ENCODE assay signal across 1 fruit fly cellular context in genomic region chr3L:11785291-11785690, dm6.
TF ChIP-seq lines count a peak whose summit lies in the region.

No protein-coding gene starts in this region.

TF ChIP-seq in whole organism, embryonic, 481 proteins besides CTCF, POLR2A, EP300 and RAD21 (continued from another document and continues in another):
- no peak for TF ChIP-seq yki (optimal IDR thresholded peaks at IDR 0.05; lab: Kevin White, UChicago)
- TF ChIP-seq z (GFP tag; IDR thresholded peaks at IDR 0.05; lab: Robert Waterston, UW), result no peak
- TF ChIP-seq NC2α (GFP tag; optimal IDR thresholded peaks at IDR 0.05; lab: Kevin White, UChicago), result no peak
- TF ChIP-seq D19A (tag; optimal IDR thresholded peaks at IDR 0.05; lab: Kevin White, UChicago), result no peak
- peak; percentile 61 for TF ChIP-seq al (GFP tag; IDR thresholded peaks at IDR 0.05; lab: Robert Waterston, UW)
- TF ChIP-seq CG10267 (tag; optimal IDR thresholded peaks at IDR 0.05; lab: Kevin White, UChicago), result no peak
- peak; percentile 48 for TF ChIP-seq fd3F (GFP tag; optimal IDR thresholded peaks at IDR 0.05; lab: Kevin White, UChicago)
- TF ChIP-seq Doc3 (GFP tag; IDR thresholded peaks at IDR 0.05; lab: Robert Waterston, UW; ENCODE audit: partially characterized antibody), result no peak
- TF ChIP-seq CG14667 (GFP tag; IDR thresholded peaks at IDR 0.05; lab: Robert Waterston, UW), result no peak
- TF ChIP-seq CG8359 (GFP tag; optimal IDR thresholded peaks at IDR 0.05; lab: Kevin White, UChicago; ENCODE audit: borderline replicate concordance), result no peak
- no peak for TF ChIP-seq fd102C (GFP tag; optimal IDR thresholded peaks at IDR 0.05; lab: Kevin White, UChicago)
- TF ChIP-seq CG12071 (GFP tag; optimal IDR thresholded peaks at IDR 0.05; lab: Kevin White, UChicago), result no peak
- no peak for TF ChIP-seq CG5180 (GFP tag; optimal IDR thresholded peaks at IDR 0.05; lab: Kevin White, UChicago)
- peak; percentile 71 for TF ChIP-seq Med (GFP tag; lab: Kevin White, UChicago)
- TF ChIP-seq Opbp (GFP tag; IDR thresholded peaks at IDR 0.05; lab: Robert Waterston, UW; ENCODE audit: partially characterized antibody), result no peak
- peak; percentile 34; the same call in 1 of the 2 replicates for TF ChIP-seq stc (GFP tag; IDR thresholded peaks at IDR 0.05; lab: Robert Waterston, UW)
- no peak for TF ChIP-seq Dek (tag; optimal IDR thresholded peaks at IDR 0.05; lab: Kevin White, UChicago)
- peak; percentile 23 for TF ChIP-seq CG12155 (GFP tag; optimal IDR thresholded peaks at IDR 0.05; lab: Kevin White, UChicago)
- TF ChIP-seq HLH4C (GFP tag; IDR thresholded peaks at IDR 0.05; lab: Robert Waterston, UW; ENCODE audit: partially characterized antibody), result no peak
- TF ChIP-seq gcm2 (GFP tag; optimal IDR thresholded peaks at IDR 0.05; lab: Kevin White, UChicago), result no peak
- peak; percentile 60; the same call in 1 of the 2 replicates for TF ChIP-seq lmd (GFP tag; IDR thresholded peaks at IDR 0.05; lab: Robert Waterston, UW)
- TF ChIP-seq NC2β (GFP tag; optimal IDR thresholded peaks at IDR 0.05; lab: Kevin White, UChicago), result no peak
- peak; percentile 43 for TF ChIP-seq cwo (GFP tag; optimal IDR thresholded peaks at IDR 0.05; lab: Kevin White, UChicago)
- TF ChIP-seq CG4424 (GFP tag; optimal IDR thresholded peaks at IDR 0.05; lab: Kevin White, UChicago), result peak; percentile 1
- TF ChIP-seq Drgx (GFP tag; IDR thresholded peaks at IDR 0.05; lab: Robert Waterston, UW), result peak; percentile 82
- no peak for TF ChIP-seq CG7357 (GFP tag; IDR thresholded peaks at IDR 0.05; lab: Robert Waterston, UW)
- no peak for TF ChIP-seq Hr78 (GFP tag; optimal IDR thresholded peaks at IDR 0.05; lab: Kevin White, UChicago)
- no peak for TF ChIP-seq Hmr (GFP tag; optimal IDR thresholded peaks at IDR 0.05; lab: Kevin White, UChicago)
- no peak for TF ChIP-seq sd (tag; optimal IDR thresholded peaks at IDR 0.05; lab: Kevin White, UChicago)
- TF ChIP-seq CG8388 (GFP tag; optimal IDR thresholded peaks at IDR 0.05; lab: Kevin White, UChicago), result no peak
- TF ChIP-seq HmgZ (tag; optimal IDR thresholded peaks at IDR 0.05; lab: Kevin White, UChicago), result peak; percentile 33
- no peak for TF ChIP-seq vfl (GFP tag; optimal IDR thresholded peaks at IDR 0.05; lab: Kevin White, UChicago)
- no peak for TF ChIP-seq Six4 (GFP tag; optimal IDR thresholded peaks at IDR 0.05; lab: Kevin White, UChicago)
- no peak for TF ChIP-seq Antp (GFP tag; optimal IDR thresholded peaks at IDR 0.05; lab: Kevin White, UChicago)
- TF ChIP-seq Sox102F (GFP tag; optimal IDR thresholded peaks at IDR 0.05; lab: Kevin White, UChicago), result peak; percentile 74
- no peak for TF ChIP-seq CG4360 (GFP tag; IDR thresholded peaks at IDR 0.05; lab: Robert Waterston, UW)
- TF ChIP-seq onecut (GFP tag; IDR thresholded peaks at IDR 0.05; lab: Robert Waterston, UW), result no peak
- peak; percentile 26 for TF ChIP-seq az2 (GFP tag; optimal IDR thresholded peaks at IDR 0.05; lab: Kevin White, UChicago)
- no peak for TF ChIP-seq CG17829 (tag; optimal IDR thresholded peaks at IDR 0.05; lab: Kevin White, UChicago)
- TF ChIP-seq CG17802 (tag; optimal IDR thresholded peaks at IDR 0.05; lab: Kevin White, UChicago), result no peak
- TF ChIP-seq CG31388 (GFP tag; optimal IDR thresholded peaks at IDR 0.05; lab: Kevin White, UChicago), result peak; percentile 13
- peak; percentile 18 for TF ChIP-seq Dip3 (GFP tag; optimal IDR thresholded peaks at IDR 0.05; lab: Kevin White, UChicago)
- peak; percentile 45 for TF ChIP-seq CG12659 (GFP tag; optimal IDR thresholded peaks at IDR 0.05; lab: Kevin White, UChicago)
- peak; percentile 23; the same call in 1 of the 2 replicates for TF ChIP-seq CG32772 (GFP tag; IDR thresholded peaks at IDR 0.05; lab: Robert Waterston, UW)
- 0 out of 2 replicates have a peak, but pooled peaks have one; percentile 16 for TF ChIP-seq gsb (GFP tag; IDR thresholded peaks at IDR 0.05; lab: Robert Waterston, UW)
- peak; percentile 47 for TF ChIP-seq Oli (tag; optimal IDR thresholded peaks at IDR 0.05; lab: Kevin White, UChicago)
- no peak for TF ChIP-seq CG8478 (optimal IDR thresholded peaks at IDR 0.05; lab: Kevin White, UChicago)
- TF ChIP-seq CG3281 (GFP tag; optimal IDR thresholded peaks at IDR 0.05; lab: Kevin White, UChicago), result peak; percentile 32
- no peak for TF ChIP-seq CG2875 (GFP tag; optimal IDR thresholded peaks at IDR 0.05; lab: Kevin White, UChicago)
- TF ChIP-seq Bdp1 (GFP tag; optimal IDR thresholded peaks at IDR 0.05; lab: Kevin White, UChicago), result no peak
- no peak for TF ChIP-seq unc-4 (GFP tag; IDR thresholded peaks at IDR 0.05; lab: Robert Waterston, UW; ENCODE audit: partially characterized antibody)
- TF ChIP-seq CG15479 (GFP tag; optimal IDR thresholded peaks at IDR 0.05; lab: Kevin White, UChicago), result no peak
- TF ChIP-seq Dbx (GFP tag; IDR thresholded peaks at IDR 0.05; lab: Robert Waterston, UW), result peak; percentile 51; the same call in 1 of the 3 replicates
- no peak for TF ChIP-seq inv (GFP tag; IDR thresholded peaks at IDR 0.05; lab: Robert Waterston, UW; ENCODE audit: partially characterized antibody)
- TF ChIP-seq bowl (GFP tag; IDR thresholded peaks at IDR 0.05; lab: Robert Waterston, UW), result no peak
- no peak for TF ChIP-seq CG6854 (GFP tag; optimal IDR thresholded peaks at IDR 0.05; lab: Kevin White, UChicago)
- TF ChIP-seq CG11504 (tag; optimal IDR thresholded peaks at IDR 0.05; lab: Kevin White, UChicago), result no peak
- no peak for TF ChIP-seq ind (GFP tag; optimal IDR thresholded peaks at IDR 0.05; lab: Kevin White, UChicago)
- no peak for TF ChIP-seq Gug (GFP tag; IDR thresholded peaks at IDR 0.05; lab: Robert Waterston, UW)
- TF ChIP-seq Stat92E (GFP tag; optimal IDR thresholded peaks at IDR 0.05; lab: Kevin White, UChicago), result no peak
- no peak for TF ChIP-seq CG7963 (GFP tag; IDR thresholded peaks at IDR 0.05; lab: Robert Waterston, UW; ENCODE audit: partially characterized antibody)
- TF ChIP-seq tll (GFP tag; optimal IDR thresholded peaks at IDR 0.05; lab: Kevin White, UChicago), result no peak
- TF ChIP-seq phol (tag; optimal IDR thresholded peaks at IDR 0.05; lab: Kevin White, UChicago), result peak; percentile 33
- peak; percentile 5 for TF ChIP-seq CG4820 (GFP tag; optimal IDR thresholded peaks at IDR 0.05; lab: Kevin White, UChicago)
- 0 out of 3 replicates have a peak, but pooled peaks have one; percentile 42 for TF ChIP-seq so (GFP tag; IDR thresholded peaks at IDR 0.05; lab: Robert Waterston, UW)
- no peak for TF ChIP-seq Mrtf (GFP tag; IDR thresholded peaks at IDR 0.05; lab: Robert Waterston, UW)
- peak; percentile 49; the same call in 2 of the 3 replicates for TF ChIP-seq CG11456 (GFP tag; IDR thresholded peaks at IDR 0.05; lab: Robert Waterston, UW)
- TF ChIP-seq dati (GFP tag; IDR thresholded peaks at IDR 0.05; lab: Robert Waterston, UW), result no peak
- TF ChIP-seq wdn (GFP tag; IDR thresholded peaks at IDR 0.05; lab: Robert Waterston, UW), result peak; percentile 50; the same call in 1 of the 2 replicates
- no peak for TF ChIP-seq Trl (optimal IDR thresholded peaks at IDR 0.05; lab: Kevin White, UChicago)
- no peak for TF ChIP-seq Trl (GFP tag; optimal IDR thresholded peaks at IDR 0.05; lab: Kevin White, UChicago)
- TF ChIP-seq ab (GFP tag; optimal IDR thresholded peaks at IDR 0.05; lab: Kevin White, UChicago), result no peak
- TF ChIP-seq Xrp1 (GFP tag; IDR thresholded peaks at IDR 0.05; lab: Robert Waterston, UW), result no peak; the same call in 1 of the 2 replicates
- no peak for TF ChIP-seq ash1 (GFP tag; optimal IDR thresholded peaks at IDR 0.05; lab: Kevin White, UChicago)
- no peak for TF ChIP-seq amos (GFP tag; IDR thresholded peaks at IDR 0.05; lab: Robert Waterston, UW; ENCODE audit: partially characterized antibody)
- peak; percentile 63 for TF ChIP-seq Ada2b (GFP tag; IDR thresholded peaks at IDR 0.05; lab: Robert Waterston, UW)
- TF ChIP-seq slou (GFP tag; optimal IDR thresholded peaks at IDR 0.05; lab: Kevin White, UChicago), result no peak
- TF ChIP-seq CrebB (tag; optimal IDR thresholded peaks at IDR 0.05; lab: Kevin White, UChicago), result no peak
- peak; percentile 0 for TF ChIP-seq pum (GFP tag; optimal IDR thresholded peaks at IDR 0.05; lab: Kevin White, UChicago)
- TF ChIP-seq row (GFP tag; IDR thresholded peaks at IDR 0.05; lab: Robert Waterston, UW), result peak; percentile 76
- no peak for TF ChIP-seq CG3995 (GFP tag; optimal IDR thresholded peaks at IDR 0.05; lab: Kevin White, UChicago)
- TF ChIP-seq Fer1 (GFP tag; optimal IDR thresholded peaks at IDR 0.05; lab: Kevin White, UChicago), result no peak
- no peak for TF ChIP-seq D19B (GFP tag; optimal IDR thresholded peaks at IDR 0.05; lab: Kevin White, UChicago)
- TF ChIP-seq CG30020 (tag; optimal IDR thresholded peaks at IDR 0.05; lab: Kevin White, UChicago), result no peak
- TF ChIP-seq tgo (GFP tag; IDR thresholded peaks at IDR 0.05; lab: Robert Waterston, UW), result peak; percentile 67; the same call in 2 of the 3 replicates
- TF ChIP-seq chinmo (GFP tag; IDR thresholded peaks at IDR 0.05; lab: Robert Waterston, UW; ENCODE audit: partially characterized antibody), result no peak
- no peak for TF ChIP-seq CG6683 (GFP tag; optimal IDR thresholded peaks at IDR 0.05; lab: Kevin White, UChicago)
- TF ChIP-seq CG1792 (GFP tag; optimal IDR thresholded peaks at IDR 0.05; lab: Kevin White, UChicago), result no peak
- TF ChIP-seq odd (GFP tag; optimal IDR thresholded peaks at IDR 0.05; lab: Kevin White, UChicago), result no peak
- peak; percentile 62; the same call in 1 of the 2 replicates for TF ChIP-seq seq (GFP tag; IDR thresholded peaks at IDR 0.05; lab: Robert Waterston, UW)
- no peak for TF ChIP-seq BEAF-32 (GFP tag; optimal IDR thresholded peaks at IDR 0.05; lab: Kevin White, UChicago)
- TF ChIP-seq h (optimal IDR thresholded peaks at IDR 0.05; lab: Kevin White, UChicago), result no peak
- no peak for TF ChIP-seq rib (GFP tag; IDR thresholded peaks at IDR 0.05; lab: Robert Waterston, UW)
- TF ChIP-seq kay (GFP tag; optimal IDR thresholded peaks at IDR 0.05; lab: Kevin White, UChicago), result no peak
- TF ChIP-seq CG16863 (GFP tag; optimal IDR thresholded peaks at IDR 0.05; lab: Kevin White, UChicago), result peak; percentile 19
- no peak for TF ChIP-seq CG16815 (GFP tag; optimal IDR thresholded peaks at IDR 0.05; lab: Kevin White, UChicago)
- peak; percentile 24 for TF ChIP-seq nmo (GFP tag; optimal IDR thresholded peaks at IDR 0.05; lab: Kevin White, UChicago)
- TF ChIP-seq CG5953 (GFP tag; IDR thresholded peaks at IDR 0.05; lab: Robert Waterston, UW), result no peak
- no peak for TF ChIP-seq CG12391 (tag; optimal IDR thresholded peaks at IDR 0.05; lab: Kevin White, UChicago)
- no peak for TF ChIP-seq oc (tag; optimal IDR thresholded peaks at IDR 0.05; lab: Kevin White, UChicago)
- TF ChIP-seq CG7987 (GFP tag; optimal IDR thresholded peaks at IDR 0.05; lab: Kevin White, UChicago), result no peak
- TF ChIP-seq Ets97D (GFP tag; optimal IDR thresholded peaks at IDR 0.05; lab: Kevin White, UChicago), result no peak
- TF ChIP-seq CG6689 (GFP tag; IDR thresholded peaks at IDR 0.05; lab: Robert Waterston, UW), result peak; percentile 60
- TF ChIP-seq Adf1 (GFP tag; IDR thresholded peaks at IDR 0.05; lab: Robert Waterston, UW), result 0 out of 2 replicates have a peak, but pooled peaks have one; percentile 24
- peak; percentile 75 for TF ChIP-seq CG9932 (GFP tag; IDR thresholded peaks at IDR 0.05; lab: Robert Waterston, UW)
- TF ChIP-seq Hr39 (optimal IDR thresholded peaks at IDR 0.05; lab: Kevin White, UChicago), result no peak
- no peak for TF ChIP-seq corto (GFP tag; optimal IDR thresholded peaks at IDR 0.05; lab: Kevin White, UChicago)
- no peak for TF ChIP-seq CG3726 (GFP tag; IDR thresholded peaks at IDR 0.05; lab: Robert Waterston, UW)
- TF ChIP-seq crol (GFP tag; IDR thresholded peaks at IDR 0.05; lab: Robert Waterston, UW), result no peak
- no peak for TF ChIP-seq CG10431 (GFP tag; optimal IDR thresholded peaks at IDR 0.05; lab: Kevin White, UChicago)
- no peak for TF ChIP-seq pb (GFP tag; optimal IDR thresholded peaks at IDR 0.05; lab: Kevin White, UChicago)
- no peak for TF ChIP-seq twi (tag; optimal IDR thresholded peaks at IDR 0.05; lab: Kevin White, UChicago)
- TF ChIP-seq org-1 (GFP tag; optimal IDR thresholded peaks at IDR 0.05; lab: Kevin White, UChicago), result no peak
- TF ChIP-seq shn (GFP tag; optimal IDR thresholded peaks at IDR 0.05; lab: Kevin White, UChicago), result no peak
- peak; percentile 23; the same call in 1 of the 2 replicates for TF ChIP-seq CG4730 (GFP tag; IDR thresholded peaks at IDR 0.05; lab: Robert Waterston, UW)
- TF ChIP-seq CG2129 (GFP tag; IDR thresholded peaks at IDR 0.05; lab: Robert Waterston, UW; ENCODE audit: partially characterized antibody), result no peak
- TF ChIP-seq hkb (optimal IDR thresholded peaks at IDR 0.05; lab: Kevin White, UChicago), result no peak
- peak; percentile 71 for TF ChIP-seq hkb (GFP tag; IDR thresholded peaks at IDR 0.05; lab: Robert Waterston, UW)
- TF ChIP-seq klu (GFP tag; IDR thresholded peaks at IDR 0.05; lab: Robert Waterston, UW), result no peak
- no peak for TF ChIP-seq CG9609 (GFP tag; optimal IDR thresholded peaks at IDR 0.05; lab: Kevin White, UChicago)
- TF ChIP-seq insv (GFP tag; optimal IDR thresholded peaks at IDR 0.05; lab: Kevin White, UChicago), result no peak
- no peak for TF ChIP-seq salm (tag; optimal IDR thresholded peaks at IDR 0.05; lab: Kevin White, UChicago)
- no peak for TF ChIP-seq sug (tag; optimal IDR thresholded peaks at IDR 0.05; lab: Kevin White, UChicago)
- TF ChIP-seq CG2712 (tag; optimal IDR thresholded peaks at IDR 0.05; lab: Kevin White, UChicago), result no peak
- TF ChIP-seq CG9876 (GFP tag; optimal IDR thresholded peaks at IDR 0.05; lab: Kevin White, UChicago), result no peak
- no peak for TF ChIP-seq CG11560 (tag; IDR thresholded peaks at IDR 0.05; lab: Robert Waterston, UW)
- no peak for TF ChIP-seq lola (GFP tag; optimal IDR thresholded peaks at IDR 0.05; lab: Kevin White, UChicago)
- TF ChIP-seq Nf-YC (tag; optimal IDR thresholded peaks at IDR 0.05; lab: Kevin White, UChicago), result no peak
- TF ChIP-seq pho (GFP tag; optimal IDR thresholded peaks at IDR 0.05; lab: Kevin White, UChicago), result peak; percentile 29
- TF ChIP-seq E2f2 (GFP tag; IDR thresholded peaks at IDR 0.05; lab: Robert Waterston, UW), result peak; percentile 38; the same call in 1 of the 2 replicates
- TF ChIP-seq Bgb (GFP tag; IDR thresholded peaks at IDR 0.05; lab: Robert Waterston, UW; ENCODE audit: partially characterized antibody), result no peak
- no peak for TF ChIP-seq CG2199 (GFP tag; IDR thresholded peaks at IDR 0.05; lab: Robert Waterston, UW)
- no peak for TF ChIP-seq abd-A (tag; optimal IDR thresholded peaks at IDR 0.05; lab: Kevin White, UChicago)
- TF ChIP-seq GATAe (GFP tag; conservative IDR thresholded peaks at IDR 0.05; lab: Robert Waterston, UW), result no peak
- no peak for TF ChIP-seq CG18262 (tag; optimal IDR thresholded peaks at IDR 0.05; lab: Kevin White, UChicago)
- no peak for TF ChIP-seq eyg (GFP tag; optimal IDR thresholded peaks at IDR 0.05; lab: Kevin White, UChicago)
